Fruit fly (Drosophila melanogaster): ENCODE results near the gene Srp68.

The Srp68 gene

dm6 chr3L:8956669-8957068, 18.2 kb upstream of the Srp68 start, which contains the start of gene mRpL12 (continued):
- no peak for TF ChIP-seq kay (GFP tag; optimal IDR thresholded peaks at IDR 0.05)
- TF ChIP-seq oc (tag; optimal IDR thresholded peaks at IDR 0.05), result no peak
- TF ChIP-seq Mad (GFP tag; optimal IDR thresholded peaks at IDR 0.05), result no peak
- no peak for TF ChIP-seq Oaz (GFP tag; IDR thresholded peaks at IDR 0.05)
- no peak for TF ChIP-seq fd64A (GFP tag; optimal IDR thresholded peaks at IDR 0.05)
- TF ChIP-seq HLH4C (GFP tag; IDR thresholded peaks at IDR 0.05; ENCODE audit: partially characterized antibody), result peak; percentile 50; the same call in 2 of the 3 replicates
- no peak for TF ChIP-seq Spps (tag; optimal IDR thresholded peaks at IDR 0.05)
- no peak for TF ChIP-seq CG8089 (GFP tag; optimal IDR thresholded peaks at IDR 0.05)
- no peak for TF ChIP-seq tna (GFP tag; IDR thresholded peaks at IDR 0.05; ENCODE audit: partially characterized antibody)
- no peak for TF ChIP-seq CrebB (tag; optimal IDR thresholded peaks at IDR 0.05)
- TF ChIP-seq CG2889 (GFP tag; IDR thresholded peaks at IDR 0.05), result no peak
- TF ChIP-seq CG4360 (GFP tag; IDR thresholded peaks at IDR 0.05), result no peak
- no peak for TF ChIP-seq Camta (GFP tag; optimal IDR thresholded peaks at IDR 0.05)
- no peak for TF ChIP-seq Xbp1 (GFP tag; optimal IDR thresholded peaks at IDR 0.05)
- no peak for TF ChIP-seq CG12942 (GFP tag; optimal IDR thresholded peaks at IDR 0.05)
- TF ChIP-seq aop (GFP tag; IDR thresholded peaks at IDR 0.05), result no peak
- TF ChIP-seq CG14014 (GFP tag; IDR thresholded peaks at IDR 0.05), result no peak
- no peak for TF ChIP-seq Ptx1 (GFP tag; IDR thresholded peaks at IDR 0.05)
- no peak for TF ChIP-seq tgo (GFP tag; IDR thresholded peaks at IDR 0.05)
- TF ChIP-seq Lpt (GFP tag; optimal IDR thresholded peaks at IDR 0.05), result no peak
- no peak for TF ChIP-seq CG3065 (GFP tag; optimal IDR thresholded peaks at IDR 0.05)
- no peak for TF ChIP-seq run (tag; optimal IDR thresholded peaks at IDR 0.05)
- TF ChIP-seq CG11085 (GFP tag; IDR thresholded peaks at IDR 0.05), result no peak
- TF ChIP-seq trh (GFP tag; optimal IDR thresholded peaks at IDR 0.05), result no peak
- no peak for TF ChIP-seq ara (GFP tag; IDR thresholded peaks at IDR 0.05)
- TF ChIP-seq CG15011 (GFP tag; optimal IDR thresholded peaks at IDR 0.05), result no peak
- peak; percentile 92 for TF ChIP-seq CG2116 (GFP tag; optimal IDR thresholded peaks at IDR 0.05)
- no peak for TF ChIP-seq chinmo (GFP tag; IDR thresholded peaks at IDR 0.05; ENCODE audit: partially characterized antibody)
- no peak for TF ChIP-seq Doc2 (GFP tag; IDR thresholded peaks at IDR 0.05)
- TF ChIP-seq so (GFP tag; IDR thresholded peaks at IDR 0.05), result no peak
- TF ChIP-seq CG11398 (GFP tag; optimal IDR thresholded peaks at IDR 0.05), result no peak
- TF ChIP-seq btn (GFP tag; optimal IDR thresholded peaks at IDR 0.05), result no peak
- TF ChIP-seq Pdp1 (GFP tag; optimal IDR thresholded peaks at IDR 0.05), result peak in 1 of 2 experiments; percentile 98
- no peak for TF ChIP-seq Abd-B (GFP tag; optimal IDR thresholded peaks at IDR 0.05)
- TF ChIP-seq bbx (GFP tag; IDR thresholded peaks at IDR 0.05; ENCODE audit: partially characterized antibody), result peak; percentile 66
- no peak for TF ChIP-seq CG15073 (GFP tag; optimal IDR thresholded peaks at IDR 0.05)
- no peak for TF ChIP-seq hth (optimal IDR thresholded peaks at IDR 0.05)
- TF ChIP-seq MTF-1 (GFP tag; optimal IDR thresholded peaks at IDR 0.05; ENCODE audit: borderline replicate concordance), result no peak
- no peak for TF ChIP-seq chm (GFP tag; IDR thresholded peaks at IDR 0.05)
- no peak for TF ChIP-seq pnt (GFP tag; optimal IDR thresholded peaks at IDR 0.05)
- TF ChIP-seq E2f2 (GFP tag; IDR thresholded peaks at IDR 0.05), result peak; percentile 52
- no peak for TF ChIP-seq CG7357 (GFP tag; IDR thresholded peaks at IDR 0.05)
- TF ChIP-seq D (optimal IDR thresholded peaks at IDR 0.05), result no peak
- TF ChIP-seq D (GFP tag; optimal IDR thresholded peaks at IDR 0.05), result no peak
- no peak for TF ChIP-seq klu (GFP tag; IDR thresholded peaks at IDR 0.05)
- peak; percentile 21 for TF ChIP-seq CG10267 (tag; optimal IDR thresholded peaks at IDR 0.05)
- no peak for TF ChIP-seq Chrac-16 (GFP tag; optimal IDR thresholded peaks at IDR 0.05)
- TF ChIP-seq CG2712 (tag; optimal IDR thresholded peaks at IDR 0.05), result peak; percentile 18
- no peak for TF ChIP-seq nom (GFP tag; optimal IDR thresholded peaks at IDR 0.05)
- no peak for TF ChIP-seq ro (GFP tag; IDR thresholded peaks at IDR 0.05)
- no peak for TF ChIP-seq exex (tag; optimal IDR thresholded peaks at IDR 0.05)
- TF ChIP-seq CG4282 (GFP tag; optimal IDR thresholded peaks at IDR 0.05), result no peak
- peak; percentile 26 for TF ChIP-seq gfzf (GFP tag; optimal IDR thresholded peaks at IDR 0.05)
